Fruit fly (Drosophila melanogaster) Kc167 (cell line): ENCODE data around the gene CG44476.

ENCODE experiments used
- Myc ChIP-seq: fragments of >200 bp; optimal IDR thresholded peaks from 2 replicates; lab custom pipeline; 2017; ENCODE audit warnings: missing external identifiers
- psq ChIP-seq: fragments of >200 bp; optimal IDR thresholded peaks from 2 replicates; lab custom pipeline; 2017; ENCODE audit warnings: missing external identifiers

DNA sequence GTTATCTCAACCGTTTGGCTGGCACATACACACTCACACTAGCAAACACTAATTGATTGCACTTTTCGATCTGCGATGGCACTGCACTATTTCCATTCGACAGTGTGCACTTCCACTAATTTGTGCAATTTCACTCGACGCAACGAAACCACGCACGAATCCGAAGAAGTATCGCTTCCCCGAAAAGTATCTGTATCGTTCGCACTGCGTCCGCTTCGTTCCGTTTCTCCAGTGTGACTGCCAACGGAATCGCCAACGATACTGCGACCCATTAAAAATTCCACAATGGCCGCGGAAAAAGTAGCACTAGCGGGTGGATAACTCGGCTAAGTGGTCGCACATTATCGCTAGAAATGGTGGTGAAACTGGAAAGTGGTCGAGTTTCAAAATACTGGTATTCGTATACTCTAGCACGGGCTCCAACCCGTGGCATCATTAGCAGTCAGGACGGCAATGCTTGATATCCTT is 39.2 kb upstream of the CG44476 start, which contains the start of gene Socs36E:
- TF ChIP-seq Myc (lab: Kevin White, UChicago) = no peak
- no peak for TF ChIP-seq psq (lab: Kevin White, UChicago)
